Fruit fly (Drosophila melanogaster) whole organism, embryonic: ENCODE data around the gene fok.

Experiments used
- Abd-B ChIP-seq: fragments of 200-800 bp; sonication (Bioruptor generic); optimal IDR thresholded peaks from 2 replicates; lab custom pipeline; 2018; ENCODE audit warnings: missing biosample characterization, mild to moderate bottlenecking, missing genetic modification characterization, moderate library complexity
- Adf1 ChIP-seq: fragments of 200-800 bp; sonication (Bioruptor generic); IDR thresholded peaks from 2 replicates; pipeline ENCODE4 v1.3.6; 2022; ENCODE audit warnings: missing biosample characterization, missing genetic modification characterization
- B-H1 ChIP-seq: fragments of 200-800 bp; sonication (Bioruptor generic); IDR thresholded peaks from 3 replicates; pipeline ENCODE4 v1.3.6; 2022; ENCODE audit warnings: missing biosample characterization, missing genetic modification characterization
- CG10147 ChIP-seq: fragments of 200-800 bp; sonication (Bioruptor generic); optimal IDR thresholded peaks from 2 replicates; lab custom pipeline; 2019; ENCODE audit warnings: missing biosample characterization, mild to moderate bottlenecking, missing genetic modification characterization, moderate library complexity
- CG10979 ChIP-seq: fragments of 200-800 bp; sonication (Bioruptor generic); optimal IDR thresholded peaks from 2 replicates; lab custom pipeline; 2018; ENCODE audit warnings: missing biosample characterization, mild to moderate bottlenecking, missing genetic modification characterization, moderate library complexity
- CG11093 ChIP-seq: fragments of 200-800 bp; sonication (Bioruptor generic); IDR thresholded peaks from 3 replicates; pipeline ENCODE4 v1.3.6; 2022; ENCODE audit warnings: missing biosample characterization, missing genetic modification characterization
- CG11695 ChIP-seq: fragments of 200-800 bp; sonication (Bioruptor generic); IDR thresholded peaks from 3 replicates; pipeline ENCODE4 v1.3.6; 2022; ENCODE audit warnings: missing biosample characterization, missing genetic modification characterization
- CG11696 ChIP-seq: fragments of 200-800 bp; sonication (Bioruptor generic); IDR thresholded peaks from 2 replicates; pipeline ENCODE4 v1.3.6; 2022; ENCODE audit warnings: missing biosample characterization, missing genetic modification characterization
- CG13287 ChIP-seq: fragments of 200-800 bp; sonication (Bioruptor generic); IDR thresholded peaks from 2 replicates; pipeline ENCODE4 v1.3.6; 2022; ENCODE audit warnings: missing biosample characterization, missing genetic modification characterization; ENCODE audit not compliant: partially characterized antibody
- CG13775 ChIP-seq: fragments of 200-800 bp; sonication (Bioruptor generic); optimal IDR thresholded peaks from 3 replicates; lab custom pipeline; 2017; ENCODE audit warnings: missing biosample characterization, mild to moderate bottlenecking, missing genetic modification characterization
- CG15269 ChIP-seq: fragments of 200-800 bp; sonication (Bioruptor generic); optimal IDR thresholded peaks from 2 replicates; lab custom pipeline; 2018; ENCODE audit warnings: missing biosample characterization, mild to moderate bottlenecking, missing genetic modification characterization, moderate library complexity
- CG15601 ChIP-seq: fragments of 200-800 bp; sonication (Bioruptor generic); optimal IDR thresholded peaks from 3 replicates; lab custom pipeline; 2019; ENCODE audit warnings: missing biosample characterization, mild to moderate bottlenecking, missing genetic modification characterization, moderate library complexity
- CG1603 ChIP-seq: fragments of 200-800 bp; sonication (Bioruptor generic); optimal IDR thresholded peaks from 2 replicates; lab custom pipeline; 2019; ENCODE audit warnings: missing biosample characterization, mild to moderate bottlenecking, missing genetic modification characterization, moderate library complexity
- CG16815 ChIP-seq: fragments of 200-800 bp; sonication (Bioruptor generic); optimal IDR thresholded peaks from 3 replicates; lab custom pipeline; 2017; ENCODE audit warnings: missing biosample characterization, mild to moderate bottlenecking, missing genetic modification characterization
- CG31365 ChIP-seq: fragments of 200-800 bp; sonication (Bioruptor generic); optimal IDR thresholded peaks from 2 replicates; lab custom pipeline; 2018; ENCODE audit warnings: missing biosample characterization, mild to moderate bottlenecking, missing genetic modification characterization
- CG3163 ChIP-seq: fragments of 200-800 bp; sonication (Bioruptor generic); optimal IDR thresholded peaks from 3 replicates; lab custom pipeline; 2016; ENCODE audit warnings: missing biosample characterization, missing genetic modification characterization
- CG3281 ChIP-seq: fragments of 200-800 bp; sonication (Bioruptor generic); optimal IDR thresholded peaks from 3 replicates; lab custom pipeline; 2017; ENCODE audit warnings: missing biosample characterization, mild to moderate bottlenecking, missing genetic modification characterization
- CG33213 ChIP-seq: fragments of 200-800 bp; sonication (Bioruptor generic); optimal IDR thresholded peaks from 3 replicates; lab custom pipeline; 2016; ENCODE audit warnings: missing biosample characterization, missing genetic modification characterization
- CG3726 ChIP-seq: fragments of 200-800 bp; sonication (Bioruptor generic); IDR thresholded peaks from 3 replicates; pipeline ENCODE4, ENCODE4 v1.3.6; 2022; ENCODE audit warnings: missing biosample characterization, missing genetic modification characterization
- CG4282 ChIP-seq: fragments of 200-800 bp; sonication (Bioruptor generic); optimal IDR thresholded peaks from 2 replicates; lab custom pipeline; 2016; ENCODE audit warnings: missing biosample characterization, missing genetic modification characterization
- CG4617 ChIP-seq: fragments of 200-800 bp; sonication (Bioruptor generic); optimal IDR thresholded peaks from 3 replicates; lab custom pipeline; 2016; ENCODE audit warnings: missing biosample characterization, missing genetic modification characterization, borderline replicate concordance
- CG4707 ChIP-seq: fragments of 200-800 bp; sonication (Bioruptor generic); optimal IDR thresholded peaks from 2 replicates; lab custom pipeline; 2018; ENCODE audit warnings: missing biosample characterization, mild to moderate bottlenecking, missing genetic modification characterization, moderate library complexity
- CG6654 ChIP-seq: fragments of 200-800 bp; sonication (Bioruptor generic); optimal IDR thresholded peaks from 2 replicates; lab custom pipeline; 2017; ENCODE audit warnings: missing biosample characterization, mild to moderate bottlenecking, missing genetic modification characterization
- CG6813 ChIP-seq: fragments of 200-800 bp; sonication (Bioruptor generic); optimal IDR thresholded peaks from 2 replicates; lab custom pipeline; 2017; ENCODE audit warnings: missing biosample characterization, missing genetic modification characterization, mild to moderate bottlenecking, moderate library complexity, missing genetic modification reagents
- CG9215 ChIP-seq: fragments of 200-800 bp; sonication (Bioruptor generic); IDR thresholded peaks from 2 replicates; pipeline ENCODE4 v1.3.6; 2022; ENCODE audit warnings: missing biosample characterization, missing genetic modification characterization
- CG9876 ChIP-seq: fragments of 200-800 bp; sonication (Bioruptor generic); optimal IDR thresholded peaks from 2 replicates; lab custom pipeline; 2016; ENCODE audit warnings: missing biosample characterization, missing genetic modification characterization
- Elba2 ChIP-seq: fragments of 200-800 bp; sonication (Bioruptor generic); optimal IDR thresholded peaks from 3 replicates; lab custom pipeline; 2016; ENCODE audit warnings: missing biosample characterization, missing genetic modification characterization
- HLHmδ ChIP-seq: fragments of 200-800 bp; sonication (Bioruptor generic); optimal IDR thresholded peaks from 2 replicates; lab custom pipeline; 2018; ENCODE audit warnings: missing biosample characterization, mild to moderate bottlenecking, missing genetic modification characterization, moderate library complexity
- Neu2 ChIP-seq: fragments of 200-800 bp; sonication (Bioruptor generic); optimal IDR thresholded peaks from 3 replicates; lab custom pipeline; 2016; ENCODE audit warnings: missing biosample characterization, missing genetic modification characterization, borderline replicate concordance
- PHDP ChIP-seq: fragments of 200-800 bp; sonication (Bioruptor generic); optimal IDR thresholded peaks from 3 replicates; lab custom pipeline; 2018; ENCODE audit warnings: missing biosample characterization, mild to moderate bottlenecking, missing genetic modification characterization, moderate library complexity
- Six4 ChIP-seq: fragments of 200-800 bp; sonication (Bioruptor generic); optimal IDR thresholded peaks from 2 replicates; lab custom pipeline; 2016; ENCODE audit warnings: missing biosample characterization, missing genetic modification characterization
- Trl ChIP-seq, 3 experiments: fragments of >200 bp in 2 of 3; fragments of 200-800 bp in 1 of 3; sonication (Bioruptor generic) in 1 of 3; optimal IDR thresholded peaks; 2 replicates in 1 of 3; 3 replicates in 2 of 3; lab custom pipeline; 2016 to 2017; ENCODE audit warnings: missing biosample characterization in 1 of 3, missing genetic modification characterization in 1 of 3
- amos ChIP-seq: fragments of 200-800 bp; sonication (Bioruptor generic); IDR thresholded peaks from 2 replicates; pipeline ENCODE4 v1.3.6; 2022; ENCODE audit warnings: missing biosample characterization, missing genetic modification characterization; ENCODE audit not compliant: partially characterized antibody
- ara ChIP-seq: fragments of 200-800 bp; sonication (Bioruptor generic); IDR thresholded peaks from 2 replicates; pipeline ENCODE4 v1.3.6; 2022; ENCODE audit warnings: missing biosample characterization, missing genetic modification characterization
- bsh ChIP-seq, 2 experiments: fragments of 200-800 bp; sonication (Bioruptor generic); optimal IDR thresholded peaks; 2 replicates each; lab custom pipeline; 2017 to 2018; ENCODE audit warnings: mild to moderate bottlenecking in 2 of 2, missing biosample characterization in 2 of 2, missing genetic modification characterization in 2 of 2, moderate library complexity in 1 of 2
- ci ChIP-seq: fragments of 200-800 bp; sonication (Bioruptor generic); IDR thresholded peaks from 3 replicates; pipeline ENCODE4 v1.3.6; 2022; ENCODE audit warnings: missing biosample characterization, missing genetic modification characterization
- corto ChIP-seq: fragments of 200-800 bp; sonication (Bioruptor generic); optimal IDR thresholded peaks from 2 replicates; lab custom pipeline; 2016; ENCODE audit warnings: missing biosample characterization, mild to moderate bottlenecking, missing genetic modification characterization, moderate library complexity
- eyg ChIP-seq: fragments of 200-800 bp; sonication (Bioruptor generic); optimal IDR thresholded peaks from 3 replicates; lab custom pipeline; 2016; ENCODE audit warnings: missing biosample characterization, missing genetic modification characterization
- fd102C ChIP-seq: fragments of 200-800 bp; sonication (Bioruptor generic); optimal IDR thresholded peaks from 2 replicates; lab custom pipeline; 2018; ENCODE audit warnings: missing biosample characterization, mild to moderate bottlenecking, missing genetic modification characterization, moderate library complexity
- h ChIP-seq: fragments of >200 bp; optimal IDR thresholded peaks from 2 replicates; lab custom pipeline; 2017
- hth ChIP-seq: fragments of >200 bp; optimal IDR thresholded peaks from 2 replicates; lab custom pipeline; 2017; ENCODE audit warnings: inconsistent platforms
- jing ChIP-seq: fragments of 200-800 bp; sonication (Bioruptor generic); optimal IDR thresholded peaks from 2 replicates; lab custom pipeline; 2018; ENCODE audit warnings: missing biosample characterization, mild to moderate bottlenecking, missing genetic modification characterization
- lmd ChIP-seq: fragments of 200-800 bp; sonication (Bioruptor generic); IDR thresholded peaks from 2 replicates; pipeline ENCODE4 v1.3.6; 2022; ENCODE audit warnings: missing biosample characterization, missing genetic modification characterization
- mam ChIP-seq: fragments of 200-800 bp; sonication (Bioruptor generic); optimal IDR thresholded peaks from 3 replicates; lab custom pipeline; 2016; ENCODE audit warnings: missing biosample characterization, missing genetic modification characterization
- nau ChIP-seq: fragments of 200-800 bp; sonication (Bioruptor generic); optimal IDR thresholded peaks from 3 replicates; lab custom pipeline; 2017; ENCODE audit warnings: missing biosample characterization, mild to moderate bottlenecking, missing genetic modification characterization, missing genetic modification reagents
- row ChIP-seq: fragments of 200-800 bp; sonication (Bioruptor generic); IDR thresholded peaks from 3 replicates; pipeline ENCODE4 v1.3.6; 2022; ENCODE audit warnings: missing biosample characterization, missing genetic modification characterization
- tup ChIP-seq: fragments of 200-800 bp; sonication (Bioruptor generic); optimal IDR thresholded peaks from 2 replicates; lab custom pipeline; 2016; ENCODE audit warnings: missing biosample characterization, mild to moderate bottlenecking, missing genetic modification characterization, moderate library complexity
- unc-4 ChIP-seq: fragments of 200-800 bp; sonication (Bioruptor generic); IDR thresholded peaks from 2 replicates; pipeline ENCODE4 v1.3.6; 2022; ENCODE audit warnings: missing biosample characterization, missing genetic modification characterization; ENCODE audit not compliant: partially characterized antibody

The fok gene

DNA sequence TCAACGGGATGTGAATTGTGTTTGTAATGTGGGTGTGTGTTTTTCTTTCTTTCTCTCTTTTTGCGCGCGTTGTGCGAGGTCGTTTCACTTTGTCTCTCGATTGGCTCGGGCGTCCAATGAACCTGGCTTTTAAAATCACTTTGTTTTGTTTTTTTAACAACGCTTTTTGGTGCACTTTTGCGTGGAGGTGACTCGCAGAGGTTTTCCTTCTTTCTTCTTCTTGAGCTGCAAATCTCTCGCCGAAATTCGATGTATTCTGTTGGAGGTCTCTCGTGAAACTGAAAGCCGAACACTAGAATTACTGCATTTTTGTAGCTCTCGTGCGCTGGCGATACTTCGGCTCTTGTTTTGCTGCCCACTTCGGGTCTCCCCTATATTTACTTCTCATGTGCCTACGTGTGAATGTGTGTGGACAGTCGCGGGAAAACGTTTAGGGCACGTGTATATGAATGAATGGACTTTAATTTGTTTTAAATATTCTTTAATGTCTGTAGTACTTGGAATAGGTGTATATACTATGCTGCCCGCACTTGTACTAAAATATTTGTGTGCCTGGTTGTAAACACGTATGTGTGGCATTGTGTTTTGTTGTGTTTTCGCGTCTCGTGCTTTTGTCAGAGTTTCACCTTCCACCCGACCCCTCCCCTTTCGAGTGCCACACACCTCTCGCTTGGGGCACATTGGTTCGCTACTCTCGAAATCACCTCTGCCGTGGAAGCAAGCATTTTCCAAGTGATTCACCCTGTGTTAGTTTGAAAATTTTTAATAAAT is at the start of gene fok (continued):
- TF ChIP-seq amos (peak; percentile 23; the same call in 1 of the 2 replicates), ci (GFP tag; lab: Robert Waterston, UW) (peak; percentile 96), CG3726 (GFP tag; lab: Robert Waterston, UW) (peak; percentile 82), CG1603 (tag; lab: Kevin White, UChicago) (peak; percentile 83), Six4 (GFP tag; lab: Kevin White, UChicago) (peak; percentile 92), CG4282 (GFP tag; lab: Kevin White, UChicago) (peak; percentile 84), tup (GFP tag; lab: Kevin White, UChicago) (peak; percentile 95), mam (peak; percentile 95), CG33213 (peak; percentile 92), CG31365 (tag; lab: Kevin White, UChicago) (peak; percentile 83), ara (GFP tag; lab: Robert Waterston, UW) (peak; percentile 93), PHDP (tag; lab: Kevin White, UChicago) (peak; percentile 97), corto (GFP tag; lab: Kevin White, UChicago) (peak; percentile 98), CG4617 (GFP tag; lab: Kevin White, UChicago) (peak; percentile 79), h (lab: Kevin White, UChicago) (no peak), row (peak; percentile 99), Neu2 (peak; percentile 82), CG15269 (peak; percentile 98), CG4707 (GFP tag; lab: Kevin White, UChicago) (peak; percentile 87), CG9215 (peak; percentile 95), Adf1 (GFP tag; lab: Robert Waterston, UW) (peak; percentile 87), CG9876 (peak; percentile 91), Elba2 (GFP tag; lab: Kevin White, UChicago) (no peak), fd102C (GFP tag; lab: Kevin White, UChicago) (peak; percentile 75), lmd (GFP tag; lab: Robert Waterston, UW) (peak; percentile 97), Trl (optimal IDR thresholded peaks at IDR 0.05; lab: Kevin White, UChicago) (peak in 1 of 2 experiments; percentile 23), Trl (GFP tag; optimal IDR thresholded peaks at IDR 0.05; lab: Kevin White, UChicago) (peak; percentile 93), Abd-B (peak; percentile 91), unc-4 (GFP tag; lab: Robert Waterston, UW) (0 out of 2 replicates have a peak, but pooled peaks have one; percentile 25), bsh (GFP tag; optimal IDR thresholded peaks at IDR 0.05; lab: Kevin White, UChicago) (peak; percentile 94 to 96), CG3163 (GFP tag; lab: Kevin White, UChicago) (peak; percentile 80), CG10979 (tag; lab: Kevin White, UChicago) (peak; percentile 96), CG15601 (tag; lab: Kevin White, UChicago) (peak; percentile 95), eyg (GFP tag; lab: Kevin White, UChicago) (peak; percentile 93), nau (peak; percentile 97), B-H1 (GFP tag; lab: Robert Waterston, UW) (peak; percentile 92), CG11695 (peak; percentile 96), CG6813 (GFP tag; lab: Kevin White, UChicago) (peak; percentile 94), CG11696 (GFP tag; lab: Robert Waterston, UW) (peak; percentile 100), CG11093 (peak; percentile 88), CG3281 (peak; percentile 98), HLHmδ (GFP tag; lab: Kevin White, UChicago) (peak; percentile 75), CG13775 (GFP tag; lab: Kevin White, UChicago) (peak; percentile 95), jing (GFP tag; lab: Kevin White, UChicago) (peak; percentile 84), CG16815 (GFP tag; lab: Kevin White, UChicago) (peak; percentile 93), CG6654 (GFP tag; lab: Kevin White, UChicago) (peak; percentile 83), CG10147 (peak; percentile 94), CG13287 (GFP tag; lab: Robert Waterston, UW) (peak; percentile 26; the same call in 1 of the 2 replicates), hth (lab: Kevin White, UChicago) (no peak)
